Worm (Caenorhabditis elegans): ENCODE measurements around the gene col-154.

The col-154 gene

DNA sequence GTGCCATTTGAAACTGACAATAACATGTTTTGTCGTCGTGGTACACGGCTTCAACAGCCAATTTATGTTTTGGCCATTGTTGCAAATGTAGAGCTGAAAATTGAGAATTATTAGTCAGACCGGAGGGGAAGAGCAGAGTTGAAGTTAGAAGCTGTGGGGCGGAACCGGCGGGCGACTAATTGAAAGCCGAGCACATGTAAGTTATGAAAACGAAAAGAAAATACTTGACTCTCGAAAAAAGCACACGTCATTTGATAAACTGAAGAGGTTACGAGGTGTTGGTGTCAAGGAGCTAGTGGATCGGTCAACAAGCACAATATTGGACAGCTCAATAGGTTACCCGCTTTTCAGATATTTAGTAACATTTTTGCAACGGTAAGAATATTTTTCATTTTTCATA is 19.0 kb upstream of the col-154 start, which contains the start of gene dop-5:
dop-5 (minus strand) TSS at position 101 of the 400 bp plus-strand sequence.
- TF ChIP-seq R02D3.7 (tag; optimal IDR thresholded peaks at IDR 0.05): no peak
- no peak for TF ChIP-seq nhr-237 (tag; optimal IDR thresholded peaks at IDR 0.05)
- TF ChIP-seq ama-1 (optimal IDR thresholded peaks at IDR 0.05): no peak
- no peak for TF ChIP-seq blmp-1 (tag; optimal IDR thresholded peaks at IDR 0.05; ENCODE audit: insufficient read depth)
- no peak for TF ChIP-seq sem-4 (tag; optimal IDR thresholded peaks at IDR 0.05)
- TF ChIP-seq lsy-2 (tag; optimal IDR thresholded peaks at IDR 0.05): no peak
- no peak for TF ChIP-seq ceh-82 (tag; optimal IDR thresholded peaks at IDR 0.05)
- no peak for TF ChIP-seq aly-2 (tag; optimal IDR thresholded peaks at IDR 0.05)
- no peak for TF ChIP-seq crh-2 (tag; optimal IDR thresholded peaks at IDR 0.05)
- no peak for TF ChIP-seq ztf-11 (tag; optimal IDR thresholded peaks at IDR 0.05)
- TF ChIP-seq nhr-12 (tag; optimal IDR thresholded peaks at IDR 0.05): no peak
- no peak for TF ChIP-seq mdl-1 (tag; optimal IDR thresholded peaks at IDR 0.05)
- TF ChIP-seq ZK546.5 (tag; optimal IDR thresholded peaks at IDR 0.05): no peak
- TF ChIP-seq skn-1 (tag; optimal IDR thresholded peaks at IDR 0.05): no peak
- no peak for TF ChIP-seq alr-1 (tag; optimal IDR thresholded peaks at IDR 0.05)
- no peak for TF ChIP-seq sma-3 (GFP tag; optimal IDR thresholded peaks at IDR 0.05)
- TF ChIP-seq dmd-4 (tag; optimal IDR thresholded peaks at IDR 0.05): no peak

DNA sequence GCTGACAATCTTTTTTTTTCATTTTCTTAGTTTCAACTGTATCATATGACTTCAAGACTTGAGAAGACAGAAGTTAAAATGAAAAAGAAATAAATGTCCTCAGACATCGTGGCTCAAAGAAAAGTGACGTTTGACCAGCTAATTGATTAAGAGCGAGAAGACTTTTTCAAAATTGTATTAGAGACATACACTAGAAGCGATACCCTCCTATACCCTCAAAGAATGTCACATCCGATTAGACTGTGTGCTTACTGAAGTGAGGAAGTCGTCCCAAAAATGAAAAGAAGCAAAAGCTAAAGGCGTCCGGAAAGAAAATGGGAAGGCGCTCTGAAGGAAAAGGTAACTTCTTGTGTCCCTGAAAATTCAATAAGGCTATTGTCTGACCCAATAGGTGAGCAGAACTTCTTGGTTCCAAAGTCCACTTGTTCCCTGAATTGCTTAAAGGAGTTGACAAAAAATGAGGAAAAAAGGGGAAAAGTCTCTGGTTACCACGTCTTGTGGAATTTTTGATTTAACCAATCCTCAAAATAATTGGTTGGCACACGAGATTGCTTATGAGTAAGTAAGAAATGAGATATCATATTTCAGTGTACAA is 12.8 kb upstream of the col-154 start:
- no peak for TF ChIP-seq crh-2 (tag; optimal IDR thresholded peaks at IDR 0.05)
- no peak for TF ChIP-seq ztf-11 (tag; optimal IDR thresholded peaks at IDR 0.05)
- TF ChIP-seq nhr-11 (tag; optimal IDR thresholded peaks at IDR 0.05): no peak
- no peak for TF ChIP-seq ztf-4 (tag; optimal IDR thresholded peaks at IDR 0.05)
- no peak for TF ChIP-seq lsy-2 (tag; optimal IDR thresholded peaks at IDR 0.05)
- TF ChIP-seq blmp-1 (tag; optimal IDR thresholded peaks at IDR 0.05; ENCODE audit: insufficient read depth): no peak

ce11 chrV:11373918-11374317 is 11.2 kb upstream of the col-154 start:
- no peak for TF ChIP-seq crh-2 (tag; optimal IDR thresholded peaks at IDR 0.05)
- no peak for TF ChIP-seq nhr-23 (tag; optimal IDR thresholded peaks at IDR 0.05)
- no peak for TF ChIP-seq mab-5 (tag; optimal IDR thresholded peaks at IDR 0.05)
- no peak for TF ChIP-seq unc-55 (GFP tag; optimal IDR thresholded peaks at IDR 0.05)
- no peak for TF ChIP-seq egl-27 (tag; optimal IDR thresholded peaks at IDR 0.05)

- TF ChIP-seq ztf-1 (GFP tag; conservative IDR thresholded peaks at IDR 0.05): no peak
- TF ChIP-seq dmd-4 (tag; optimal IDR thresholded peaks at IDR 0.05): no peak
- TF ChIP-seq F13H6.1 (tag; optimal IDR thresholded peaks at IDR 0.05): peak; percentile 79
- no peak for TF ChIP-seq nhr-237 (tag; optimal IDR thresholded peaks at IDR 0.05)
- TF ChIP-seq lin-13 (GFP tag; optimal IDR thresholded peaks at IDR 0.05): no peak
- TF ChIP-seq aly-2 (tag; optimal IDR thresholded peaks at IDR 0.05): no peak
- TF ChIP-seq gmeb-1 (tag; optimal IDR thresholded peaks at IDR 0.05): peak; percentile 57
- TF ChIP-seq peb-1 (tag; optimal IDR thresholded peaks at IDR 0.05): no peak
- TF ChIP-seq C34F6.9 (tag; optimal IDR thresholded peaks at IDR 0.05): peak; percentile 91
- no peak for TF ChIP-seq nhr-77 (tag; optimal IDR thresholded peaks at IDR 0.05)
- TF ChIP-seq ceh-16 (tag; optimal IDR thresholded peaks at IDR 0.05): no peak
- peak; percentile 17 for TF ChIP-seq egl-27 (tag; optimal IDR thresholded peaks at IDR 0.05)
- TF ChIP-seq unc-39 (tag; optimal IDR thresholded peaks at IDR 0.05): no peak
- peak; percentile 43 for TF ChIP-seq sem-4 (tag; optimal IDR thresholded peaks at IDR 0.05)
- TF ChIP-seq ZK546.5 (tag; optimal IDR thresholded peaks at IDR 0.05): no peak
- TF ChIP-seq unc-62 (GFP tag; optimal IDR thresholded peaks at IDR 0.05): no peak
- peak; percentile 39 for TF ChIP-seq fos-1 (tag; optimal IDR thresholded peaks at IDR 0.05)
- no peak for TF ChIP-seq Y55F3AM.14 (GFP tag; optimal IDR thresholded peaks at IDR 0.05)
- peak; percentile 45 for TF ChIP-seq nhr-21 (tag; optimal IDR thresholded peaks at IDR 0.05)
- peak; percentile 80 for TF ChIP-seq crh-2 (tag; optimal IDR thresholded peaks at IDR 0.05)
- no peak for TF ChIP-seq ama-1 (optimal IDR thresholded peaks at IDR 0.05)
- TF ChIP-seq nhr-129 (tag; optimal IDR thresholded peaks at IDR 0.05): peak; percentile 53
- TF ChIP-seq zag-1 (tag; optimal IDR thresholded peaks at IDR 0.05): peak; percentile 68
- no peak for TF ChIP-seq nhr-12 (tag; optimal IDR thresholded peaks at IDR 0.05)
- TF ChIP-seq ceh-82 (tag; optimal IDR thresholded peaks at IDR 0.05): no peak
- TF ChIP-seq snpc-4 (tag; optimal IDR thresholded peaks at IDR 0.05): peak; percentile 40
- no peak for TF ChIP-seq nhr-10 (tag; optimal IDR thresholded peaks at IDR 0.05)
- no peak for TF ChIP-seq alr-1 (tag; optimal IDR thresholded peaks at IDR 0.05)
- no peak for TF ChIP-seq blmp-1 (tag; optimal IDR thresholded peaks at IDR 0.05; ENCODE audit: insufficient read depth)
- TF ChIP-seq mbf-1 (tag; optimal IDR thresholded peaks at IDR 0.05): no peak
- TF ChIP-seq elt-3 (tag; optimal IDR thresholded peaks at IDR 0.05): no peak
- TF ChIP-seq nhr-25 (tag; optimal IDR thresholded peaks at IDR 0.05): no peak
- TF ChIP-seq lin-39 (tag; optimal IDR thresholded peaks at IDR 0.05): no peak
- TF ChIP-seq mdl-1 (tag; optimal IDR thresholded peaks at IDR 0.05): no peak
- peak; percentile 26 for TF ChIP-seq nhr-6 (tag; optimal IDR thresholded peaks at IDR 0.05)
- TF ChIP-seq nhr-23 (tag; optimal IDR thresholded peaks at IDR 0.05): no peak
- TF ChIP-seq elt-1 (tag; optimal IDR thresholded peaks at IDR 0.05): no peak
- no peak for TF ChIP-seq skn-1 (tag; optimal IDR thresholded peaks at IDR 0.05)
Observed at ce11 chrV:11375150-11375792, 9.9 kb upstream of the col-154 start, which contains the start of gene cnb-1. Gene cnb-1 (plus strand): TSS chrV:11375742.

Data from whole organism, L2 larva.